Fruit fly (Drosophila melanogaster): ENCODE data around the gene CG12016.

- TF ChIP-seq psq (optimal IDR thresholded peaks at IDR 0.05) (no peak), EcR (GFP tag; optimal IDR thresholded peaks at IDR 0.05) (no peak)
These were observed 42.4 kb upstream of the CG12016 start for dm6 chr3L:3276930-3277329.
